Fruit fly (Drosophila melanogaster): ENCODE results near the gene CG12539.

CG12539 gene

dm6 chrX:14841893-14842505, 2.6 kb downstream of the CG12539 start:
- no peak for TF ChIP-seq lz (GFP tag; optimal IDR thresholded peaks at IDR 0.05)
- TF ChIP-seq Met (GFP tag; optimal IDR thresholded peaks at IDR 0.05) = no peak
- no peak for TF ChIP-seq CG6808 (GFP tag; optimal IDR thresholded peaks at IDR 0.05)
- TF ChIP-seq cyc (GFP tag; optimal IDR thresholded peaks at IDR 0.05) = no peak
- no peak for TF ChIP-seq spab (GFP tag; optimal IDR thresholded peaks at IDR 0.05)
- TF ChIP-seq dsx (GFP tag; optimal IDR thresholded peaks at IDR 0.05; ENCODE audit: poor library complexity, severe bottlenecking) = no peak
- no peak for TF ChIP-seq esn (GFP tag; optimal IDR thresholded peaks at IDR 0.05)
- peak; percentile 30 for TF ChIP-seq svp (GFP tag)
- no peak for TF ChIP-seq dac (GFP tag; optimal IDR thresholded peaks at IDR 0.05)

- TF ChIP-seq acj6 (GFP tag; optimal IDR thresholded peaks at IDR 0.05) (peak; percentile 36), CG9139 (GFP tag; optimal IDR thresholded peaks at IDR 0.05) (peak; percentile 42), Ets21C (GFP tag; optimal IDR thresholded peaks at IDR 0.05) (no peak), fkh (GFP tag; optimal IDR thresholded peaks at IDR 0.05) (peak; percentile 52), dsx (GFP tag; optimal IDR thresholded peaks at IDR 0.05; ENCODE audit: poor library complexity, severe bottlenecking) (peak; percentile 38), esn (GFP tag; optimal IDR thresholded peaks at IDR 0.05) (peak; percentile 31), CG11762 (GFP tag; optimal IDR thresholded peaks at IDR 0.05; ENCODE audit: insufficient read depth) (no peak), Eip93F (GFP tag; optimal IDR thresholded peaks at IDR 0.05) (no peak), CG10669 (GFP tag; optimal IDR thresholded peaks at IDR 0.05) (peak; percentile 51), Ets96B (tag; optimal IDR thresholded peaks at IDR 0.05) (peak; percentile 48), dac (GFP tag; optimal IDR thresholded peaks at IDR 0.05) (no peak), Gug (GFP tag; IDR thresholded peaks at IDR 0.05) (no peak), topi (GFP tag; optimal IDR thresholded peaks at IDR 0.05) (peak; percentile 5), CG32006 (GFP tag; optimal IDR thresholded peaks at IDR 0.05) (peak; percentile 52), ss (GFP tag; optimal IDR thresholded peaks at IDR 0.05) (peak; percentile 64 to 73), Met (GFP tag; optimal IDR thresholded peaks at IDR 0.05) (peak; percentile 5), CG4318 (GFP tag; optimal IDR thresholded peaks at IDR 0.05) (peak; percentile 20), CG1621 (tag; optimal IDR thresholded peaks at IDR 0.05) (peak; percentile 37), Smox (GFP tag; optimal IDR thresholded peaks at IDR 0.05) (no peak), CG8319 (GFP tag; optimal IDR thresholded peaks at IDR 0.05) (no peak), spab (GFP tag; optimal IDR thresholded peaks at IDR 0.05) (peak; percentile 52), Hr38 (GFP tag; optimal IDR thresholded peaks at IDR 0.05) (no peak), CG15336 (GFP tag; IDR thresholded peaks at IDR 0.05) (peak; percentile 61), CG11902 (GFP tag; optimal IDR thresholded peaks at IDR 0.05) (no peak), CG6808 (GFP tag; optimal IDR thresholded peaks at IDR 0.05) (peak; percentile 70), CG6792 (GFP tag; optimal IDR thresholded peaks at IDR 0.05) (peak; percentile 26), eg (GFP tag; IDR thresholded peaks at IDR 0.05) (peak; percentile 51; the same call in 1 of the 3 replicates), net (GFP tag; optimal IDR thresholded peaks at IDR 0.05) (peak; percentile 39), CG16779 (tag; optimal IDR thresholded peaks at IDR 0.05) (peak; percentile 43), fd59A (GFP tag; optimal IDR thresholded peaks at IDR 0.05) (no peak), CG8632 (GFP tag; optimal IDR thresholded peaks at IDR 0.05) (peak; percentile 54), pdm3 (GFP tag; optimal IDR thresholded peaks at IDR 0.05) (peak; percentile 28), CG6276 (GFP tag; optimal IDR thresholded peaks at IDR 0.05) (peak; percentile 36), fd85E (GFP tag; optimal IDR thresholded peaks at IDR 0.05) (no peak), Sox14 (GFP tag; optimal IDR thresholded peaks at IDR 0.05) (no peak), CG34406 (GFP tag; optimal IDR thresholded peaks at IDR 0.05) (peak; percentile 37), Eip75B (GFP tag; optimal IDR thresholded peaks at IDR 0.05) (peak; percentile 52), cyc (GFP tag; optimal IDR thresholded peaks at IDR 0.05) (no peak), Lpt (GFP tag; optimal IDR thresholded peaks at IDR 0.05) (peak; percentile 15), Sox15 (GFP tag; optimal IDR thresholded peaks at IDR 0.05) (no peak), CG3032 (tag; optimal IDR thresholded peaks at IDR 0.05) (peak; percentile 39), Hr39 (GFP tag; optimal IDR thresholded peaks at IDR 0.05) (no peak), lz (GFP tag; optimal IDR thresholded peaks at IDR 0.05) (no peak), vri (GFP tag; optimal IDR thresholded peaks at IDR 0.05) (no peak), Eip78C (GFP tag) (peak; percentile 90), Sox102F (GFP tag; optimal IDR thresholded peaks at IDR 0.05) (peak; percentile 11), CG6854 (GFP tag; optimal IDR thresholded peaks at IDR 0.05) (no peak)
Measured at dm6 chrX:14840417-14840872, 4.1 kb downstream of the CG12539 start.

Data from whole organism, prepupa.